Worm (Caenorhabditis elegans) whole organism, mixed stage, embryonic: ENCODE measurements around the gene B0198.3.
A peak's percentile ranks its signal among the peaks of the same experiment; 100 is the strongest.

Experiments
- M03D4.4 ChIP-seq: sonication (generic microtip); optimal IDR thresholded peaks from 2 replicates; lab custom pipeline; 2017; ENCODE audit warnings: mild to moderate bottlenecking, missing genetic modification characterization, missing compliant biosample characterization
- bed-3 ChIP-seq: fragments of 200-800 bp; sonication (Bioruptor generic); optimal IDR thresholded peaks from 3 replicates; lab custom pipeline; 2018; ENCODE audit warnings: mild to moderate bottlenecking, missing genetic modification characterization, moderate library complexity, missing compliant biosample characterization
- blmp-1 ChIP-seq: fragments of 150-350 bp; optimal IDR thresholded peaks from 2 replicates; lab custom pipeline; 2014; ENCODE audit warnings: missing biosample characterization, missing genetic modification characterization
- ceh-39 ChIP-seq: fragments of 150-350 bp; optimal IDR thresholded peaks from 2 replicates; lab custom pipeline; 2014; ENCODE audit warnings: missing biosample characterization, missing genetic modification characterization
- ceh-43 ChIP-seq: fragments of 200-800 bp; sonication (Bioruptor generic); optimal IDR thresholded peaks from 2 replicates; lab custom pipeline; 2018; ENCODE audit warnings: mild to moderate bottlenecking, missing genetic modification characterization, moderate library complexity, missing compliant biosample characterization
- ceh-83 ChIP-seq: fragments of 200-800 bp; sonication (Bioruptor generic); optimal IDR thresholded peaks from 2 replicates; lab custom pipeline; 2018; ENCODE audit warnings: mild to moderate bottlenecking, missing genetic modification characterization, missing compliant biosample characterization
- ces-1 ChIP-seq: fragments of 150-350 bp; optimal IDR thresholded peaks from 2 replicates; lab custom pipeline; 2014; ENCODE audit warnings: missing biosample characterization, missing genetic modification reagents, missing genetic modification characterization
- cnd-1 ChIP-seq: fragments of 200-800 bp; sonication (Bioruptor generic); optimal IDR thresholded peaks from 2 replicates; lab custom pipeline; 2018; ENCODE audit warnings: mild to moderate bottlenecking, missing genetic modification characterization, missing compliant biosample characterization
- drap-1 ChIP-seq: fragments of 200-800 bp; sonication (Bioruptor generic); optimal IDR thresholded peaks from 3 replicates; lab custom pipeline; 2018; ENCODE audit warnings: mild to moderate bottlenecking, missing genetic modification characterization, missing compliant biosample characterization
- elt-3 ChIP-seq: fragments of 150-350 bp; optimal IDR thresholded peaks from 2 replicates; lab custom pipeline; 2014; ENCODE audit warnings: missing biosample characterization, missing genetic modification characterization
- hlh-1 ChIP-seq: fragments of 150-350 bp; optimal IDR thresholded peaks from 2 replicates; lab custom pipeline; 2014; ENCODE audit warnings: missing biosample characterization, missing genetic modification reagents, missing genetic modification characterization
- lin-32 ChIP-seq: fragments of 200-800 bp; sonication (Bioruptor generic); optimal IDR thresholded peaks from 2 replicates; lab custom pipeline; 2018; ENCODE audit warnings: mild to moderate bottlenecking, missing genetic modification characterization, missing compliant biosample characterization
- mab-5 ChIP-seq: fragments of 150-350 bp; optimal IDR thresholded peaks from 2 replicates; lab custom pipeline; 2014; ENCODE audit warnings: missing biosample characterization, missing genetic modification characterization
- mep-1 ChIP-seq: fragments of 150-350 bp; optimal IDR thresholded peaks from 2 replicates; lab custom pipeline; 2017; ENCODE audit warnings: missing biosample characterization, missing genetic modification reagents, missing genetic modification characterization, inconsistent platforms
- mls-2 ChIP-seq: sonication (generic microtip); optimal IDR thresholded peaks from 2 replicates; lab custom pipeline; 2016; ENCODE audit warnings: mild to moderate bottlenecking, missing genetic modification characterization, moderate library complexity, missing compliant biosample characterization
- nhr-2 ChIP-seq: fragments of 150-350 bp; optimal IDR thresholded peaks from 2 replicates; lab custom pipeline; 2014; ENCODE audit warnings: missing biosample characterization, missing genetic modification characterization
- nhr-237 ChIP-seq: fragments of 150-350 bp; optimal IDR thresholded peaks from 2 replicates; lab custom pipeline; 2014; ENCODE audit warnings: missing biosample characterization, missing genetic modification characterization
- nhr-76 ChIP-seq: sonication (generic microtip); optimal IDR thresholded peaks from 2 replicates; lab custom pipeline; 2017; ENCODE audit warnings: missing biosample characterization, missing genetic modification characterization
- pha-4 ChIP-seq: fragments of 150-350 bp; optimal IDR thresholded peaks from 2 replicates; lab custom pipeline; 2018; ENCODE audit warnings: missing biosample characterization, missing genetic modification reagents, missing genetic modification characterization
- sem-2 ChIP-seq: fragments of 200-800 bp; sonication (Bioruptor generic); optimal IDR thresholded peaks from 2 replicates; lab custom pipeline; 2018; ENCODE audit warnings: mild to moderate bottlenecking, missing genetic modification characterization, missing compliant biosample characterization
- snpc-4 ChIP-seq: fragments of 150-350 bp; optimal IDR thresholded peaks from 2 replicates; lab custom pipeline; 2014; ENCODE audit warnings: missing biosample characterization, missing genetic modification characterization
- sptf-1 ChIP-seq: sonication (generic microtip); optimal IDR thresholded peaks from 2 replicates; lab custom pipeline; 2017; ENCODE audit warnings: mild to moderate bottlenecking, missing genetic modification characterization, moderate library complexity, missing compliant biosample characterization
- tbx-8 ChIP-seq: fragments of 200-800 bp; sonication (Bioruptor generic); optimal IDR thresholded peaks from 2 replicates; lab custom pipeline; 2018; ENCODE audit warnings: mild to moderate bottlenecking, missing genetic modification characterization, moderate library complexity, missing compliant biosample characterization
- unc-120 ChIP-seq: sonication (generic microtip); optimal IDR thresholded peaks from 2 replicates; lab custom pipeline; 2017; ENCODE audit warnings: missing genetic modification characterization, missing compliant biosample characterization; ENCODE audit not compliant: poor library complexity, severe bottlenecking
- unc-39 ChIP-seq: fragments of 150-350 bp; optimal IDR thresholded peaks from 2 replicates; lab custom pipeline; 2014; ENCODE audit warnings: missing biosample characterization, missing genetic modification characterization
- unc-62 ChIP-seq: fragments of 150-350 bp; optimal IDR thresholded peaks from 2 replicates; lab custom pipeline; 2014; ENCODE audit warnings: missing biosample characterization, missing genetic modification reagents, missing genetic modification characterization
- zip-8 ChIP-seq: fragments of 150-350 bp; optimal IDR thresholded peaks from 2 replicates; lab custom pipeline; 2014; ENCODE audit warnings: missing biosample characterization, missing genetic modification characterization
- ztf-11 ChIP-seq: fragments of 150-350 bp; optimal IDR thresholded peaks from 2 replicates; lab custom pipeline; 2014; ENCODE audit warnings: missing biosample characterization, missing genetic modification characterization

B0198.3 gene

ce11 chrX:12068250-12068649 lies 11.4 kb upstream of the B0198.3 start, which contains the start of gene lgc-24:
Gene lgc-24, plus strand, starts transcription at chrX:12068550.
- no peak for TF ChIP-seq nhr-2 (tag; lab: Kevin White, UChicago)
- TF ChIP-seq ceh-43 (GFP tag; lab: Kevin White, UChicago) = no peak
- no peak for TF ChIP-seq sem-2 (GFP tag; lab: Kevin White, UChicago)
- TF ChIP-seq nhr-76 (tag; lab: Kevin White, UChicago) = no peak
- TF ChIP-seq mab-5 (tag; lab: Kevin White, UChicago) = no peak
- no peak for TF ChIP-seq blmp-1
- TF ChIP-seq zip-8 (tag; lab: Kevin White, UChicago) = no peak
- no peak for TF ChIP-seq nhr-237 (tag; lab: Kevin White, UChicago)
- no peak for TF ChIP-seq ceh-39
- no peak for TF ChIP-seq sptf-1 (tag; lab: Kevin White, UChicago)
- TF ChIP-seq lin-32 (GFP tag; lab: Kevin White, UChicago) = no peak
- TF ChIP-seq mep-1 (tag; lab: Kevin White, UChicago) = no peak
- TF ChIP-seq tbx-8 = no peak
- TF ChIP-seq ces-1 (GFP tag; lab: Kevin White, UChicago) = no peak
- no peak for TF ChIP-seq ceh-83
- no peak for TF ChIP-seq ztf-11 (tag; lab: Kevin White, UChicago)

DNA sequence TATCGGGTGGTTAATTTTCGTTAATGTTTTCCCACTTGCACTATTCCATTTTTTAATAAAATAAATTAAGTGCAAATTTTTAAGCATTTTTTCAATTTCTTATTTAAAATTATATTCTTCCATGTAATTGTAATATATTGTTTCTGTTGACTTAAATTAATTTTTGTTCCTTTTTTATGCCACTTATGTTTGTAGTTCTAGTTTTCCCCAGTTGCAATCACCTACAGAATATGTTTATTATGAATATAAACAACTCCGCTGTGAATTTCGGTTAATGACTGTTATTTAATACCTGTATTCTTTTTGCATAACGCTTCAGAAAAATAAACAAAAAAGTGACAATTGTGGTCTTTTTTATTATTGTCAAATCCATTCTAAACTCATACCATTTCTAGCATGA lies 8.0 kb upstream of the B0198.3 start, which contains the start of gene lgc-23:
lgc-23 (plus strand) TSS at position 301 of the 400 bp plus-strand sequence.
- TF ChIP-seq unc-39 (tag; lab: Kevin White, UChicago) = no peak
- no peak for TF ChIP-seq ceh-83
- TF ChIP-seq zip-8 (tag; lab: Kevin White, UChicago) = no peak
- TF ChIP-seq mep-1 (tag; lab: Kevin White, UChicago) = no peak
- TF ChIP-seq ceh-39 = no peak
- TF ChIP-seq sem-2 (GFP tag; lab: Kevin White, UChicago) = no peak
- TF ChIP-seq sptf-1 (tag; lab: Kevin White, UChicago) = no peak
- TF ChIP-seq cnd-1 (tag; lab: Kevin White, UChicago) = no peak
- TF ChIP-seq tbx-8 = no peak
- no peak for TF ChIP-seq mls-2 (tag; lab: Kevin White, UChicago)
- no peak for TF ChIP-seq blmp-1
- TF ChIP-seq hlh-1 (tag; lab: Kevin White, UChicago) = no peak
- TF ChIP-seq unc-120 (tag; lab: Kevin White, UChicago) = no peak
- TF ChIP-seq nhr-2 (tag; lab: Kevin White, UChicago) = no peak
- no peak for TF ChIP-seq snpc-4
- no peak for TF ChIP-seq nhr-237 (tag; lab: Kevin White, UChicago)
- no peak for TF ChIP-seq pha-4 (tag; lab: Kevin White, UChicago)
- no peak for TF ChIP-seq elt-3 (tag; lab: Kevin White, UChicago)
- no peak for TF ChIP-seq M03D4.4 (tag; lab: Kevin White, UChicago)
- TF ChIP-seq bed-3 (GFP tag; lab: Kevin White, UChicago) = no peak

DNA sequence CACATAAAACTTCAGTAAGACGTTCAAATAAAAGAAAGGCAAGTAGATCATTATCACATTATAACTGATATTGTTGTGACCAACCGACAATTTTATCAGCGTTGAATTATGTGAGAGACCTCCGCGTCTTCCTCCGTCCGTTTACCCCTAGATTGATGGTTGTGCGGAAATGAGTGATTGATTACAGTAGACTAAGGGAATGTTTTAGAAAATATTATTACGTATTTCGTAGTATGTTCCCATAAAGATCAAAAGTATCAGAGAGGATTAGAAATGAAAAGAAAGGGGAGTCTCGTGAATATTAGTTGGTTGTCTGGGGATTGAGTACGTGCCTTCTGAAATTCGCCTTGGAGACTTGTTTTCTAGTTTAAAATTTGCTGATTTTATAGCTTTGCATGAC lies 18.1 kb downstream of the B0198.3 start:
- no peak for TF ChIP-seq blmp-1
- TF ChIP-seq drap-1 (GFP tag; lab: Kevin White, UChicago) = no peak
- TF ChIP-seq unc-62 = peak; percentile 29

- peak; percentile 59 for TF ChIP-seq ces-1 (GFP tag; lab: Kevin White, UChicago)
- TF ChIP-seq sem-2 (GFP tag; lab: Kevin White, UChicago) = no peak
Observed at ce11 chrX:12037978-12038377, 18.9 kb downstream of the B0198.3 start.

ce11 chrX:12036114-12036513 lies 20.8 kb downstream of the B0198.3 start:
- peak; percentile 88 for TF ChIP-seq ces-1 (GFP tag; lab: Kevin White, UChicago)
- TF ChIP-seq ceh-39 = no peak
- no peak for TF ChIP-seq mab-5 (tag; lab: Kevin White, UChicago)
- TF ChIP-seq cnd-1 (tag; lab: Kevin White, UChicago) = no peak
- TF ChIP-seq unc-120 (tag; lab: Kevin White, UChicago) = no peak
- TF ChIP-seq pha-4 (tag; lab: Kevin White, UChicago) = no peak
- no peak for TF ChIP-seq sptf-1 (tag; lab: Kevin White, UChicago)

DNA sequence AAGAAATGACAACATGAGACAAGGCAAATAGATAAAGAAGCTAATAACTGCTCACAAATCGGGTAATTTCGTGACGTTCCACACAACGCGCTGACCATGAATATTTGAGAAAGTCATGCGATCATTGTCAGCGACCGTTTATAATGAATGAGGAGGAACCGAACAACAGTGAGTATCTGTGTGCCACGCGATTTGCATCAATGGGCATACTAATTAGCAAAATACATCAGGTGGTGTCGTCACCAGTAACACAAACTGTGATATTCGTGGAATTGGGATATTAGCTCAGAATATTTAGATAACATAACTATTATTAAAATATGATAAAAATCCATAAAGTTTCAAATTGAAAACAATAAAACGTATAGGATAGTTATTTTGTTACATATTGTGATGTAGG lies 22.2 kb downstream of the B0198.3 start:
- no peak for TF ChIP-seq tbx-8
- no peak for TF ChIP-seq zip-8 (tag; lab: Kevin White, UChicago)
